Fruit fly (Drosophila melanogaster): ENCODE data around the gene nudE.
A peak's percentile ranks its signal among the peaks of the same experiment; 100 is the strongest.

Gene nudE

DNA sequence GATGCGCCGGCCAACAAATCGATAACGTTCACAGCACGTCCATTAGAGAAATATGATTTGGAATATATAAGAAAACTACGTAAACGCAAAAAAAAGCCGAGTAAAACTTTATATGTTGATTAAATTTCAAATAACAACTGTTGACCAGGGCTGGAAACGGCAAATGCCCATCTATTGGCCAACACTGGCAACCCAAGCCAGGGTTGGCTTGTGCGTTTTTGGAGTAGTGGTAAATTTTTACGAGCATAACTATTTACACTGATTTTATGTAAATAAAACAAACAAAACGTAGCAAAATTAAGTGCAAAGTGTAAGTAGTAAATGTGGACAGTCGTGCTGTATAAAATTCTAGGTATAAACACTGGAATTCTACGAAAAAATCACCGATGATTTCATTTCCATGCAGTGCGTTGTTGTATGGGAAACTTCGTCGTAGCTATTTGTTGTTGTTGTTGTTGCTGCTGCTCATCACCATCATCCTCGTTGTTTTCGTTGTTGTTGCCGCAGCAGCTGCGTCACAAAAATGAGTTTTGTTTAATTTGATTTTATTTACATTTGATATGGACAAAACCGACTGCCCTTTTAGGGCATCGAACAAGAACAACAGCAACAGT is at the start of gene nudE:
Gene nudE, plus strand, starts transcription at position 196 of the 614 bp plus-strand sequence.
- TF ChIP-seq Mnt (GFP tag; optimal IDR thresholded peaks at IDR 0.05), result peak; percentile 0
- peak; percentile 65 for TF ChIP-seq CG1620 (GFP tag; optimal IDR thresholded peaks at IDR 0.05)
- peak; percentile 64 for TF ChIP-seq toe (GFP tag; optimal IDR thresholded peaks at IDR 0.05)
- peak; percentile 29 for TF ChIP-seq CG12768 (GFP tag; optimal IDR thresholded peaks at IDR 0.05)
- peak; percentile 43 for TF ChIP-seq pad (GFP tag; optimal IDR thresholded peaks at IDR 0.05)
- peak; percentile 32 for TF ChIP-seq cic (GFP tag; optimal IDR thresholded peaks at IDR 0.05)
- TF ChIP-seq CG7101 (tag; optimal IDR thresholded peaks at IDR 0.05), result peak; percentile 53
- no peak for TF ChIP-seq cnc (optimal IDR thresholded peaks at IDR 0.05)
- peak; percentile 10 for TF ChIP-seq Clk (GFP tag; optimal IDR thresholded peaks at IDR 0.05)
- TF ChIP-seq kay (GFP tag; ENCODE audit: borderline replicate concordance), result no peak
- peak; percentile 3 for TF ChIP-seq ovo (GFP tag; optimal IDR thresholded peaks at IDR 0.05)
- TF ChIP-seq bab1 (GFP tag; optimal IDR thresholded peaks at IDR 0.05), result no peak
- no peak for TF ChIP-seq CG7045 (GFP tag; optimal IDR thresholded peaks at IDR 0.05)
- no peak for TF ChIP-seq tj (GFP tag; optimal IDR thresholded peaks at IDR 0.05)
- no peak for TF ChIP-seq CG11617 (GFP tag; optimal IDR thresholded peaks at IDR 0.05)
- peak; percentile 50 for TF ChIP-seq Crg-1 (GFP tag; optimal IDR thresholded peaks at IDR 0.05)
- TF ChIP-seq CG14711 (tag; optimal IDR thresholded peaks at IDR 0.05), result peak; percentile 32
- TF ChIP-seq CG5204 (GFP tag; optimal IDR thresholded peaks at IDR 0.05), result peak; percentile 60
- TF ChIP-seq Hr96 (GFP tag; optimal IDR thresholded peaks at IDR 0.05), result peak; percentile 67
- TF ChIP-seq CG33017 (tag; optimal IDR thresholded peaks at IDR 0.05), result peak; percentile 61

dm6 chr3L:9850114-9850513 is 48.9 kb upstream of the nudE start:
- no peak for TF ChIP-seq Crg-1 (GFP tag; optimal IDR thresholded peaks at IDR 0.05)

- TF ChIP-seq toe (GFP tag; optimal IDR thresholded peaks at IDR 0.05) (no peak), CG7101 (tag; optimal IDR thresholded peaks at IDR 0.05) (no peak), Crg-1 (GFP tag; optimal IDR thresholded peaks at IDR 0.05) (no peak), pad (GFP tag; optimal IDR thresholded peaks at IDR 0.05) (no peak), Clk (GFP tag; optimal IDR thresholded peaks at IDR 0.05) (no peak), Mnt (GFP tag; optimal IDR thresholded peaks at IDR 0.05) (no peak), CG11617 (GFP tag; optimal IDR thresholded peaks at IDR 0.05) (no peak), kay (GFP tag; ENCODE audit: borderline replicate concordance) (no peak), bab1 (GFP tag; optimal IDR thresholded peaks at IDR 0.05) (no peak), tj (GFP tag; optimal IDR thresholded peaks at IDR 0.05) (no peak), cnc (optimal IDR thresholded peaks at IDR 0.05) (no peak), Hr96 (GFP tag; optimal IDR thresholded peaks at IDR 0.05) (no peak), CG33017 (tag; optimal IDR thresholded peaks at IDR 0.05) (no peak), cic (GFP tag; optimal IDR thresholded peaks at IDR 0.05) (no peak), ovo (GFP tag; optimal IDR thresholded peaks at IDR 0.05) (no peak)
These were observed 47.9 kb upstream of the nudE start for dm6 chr3L:9851000-9851671.

DNA sequence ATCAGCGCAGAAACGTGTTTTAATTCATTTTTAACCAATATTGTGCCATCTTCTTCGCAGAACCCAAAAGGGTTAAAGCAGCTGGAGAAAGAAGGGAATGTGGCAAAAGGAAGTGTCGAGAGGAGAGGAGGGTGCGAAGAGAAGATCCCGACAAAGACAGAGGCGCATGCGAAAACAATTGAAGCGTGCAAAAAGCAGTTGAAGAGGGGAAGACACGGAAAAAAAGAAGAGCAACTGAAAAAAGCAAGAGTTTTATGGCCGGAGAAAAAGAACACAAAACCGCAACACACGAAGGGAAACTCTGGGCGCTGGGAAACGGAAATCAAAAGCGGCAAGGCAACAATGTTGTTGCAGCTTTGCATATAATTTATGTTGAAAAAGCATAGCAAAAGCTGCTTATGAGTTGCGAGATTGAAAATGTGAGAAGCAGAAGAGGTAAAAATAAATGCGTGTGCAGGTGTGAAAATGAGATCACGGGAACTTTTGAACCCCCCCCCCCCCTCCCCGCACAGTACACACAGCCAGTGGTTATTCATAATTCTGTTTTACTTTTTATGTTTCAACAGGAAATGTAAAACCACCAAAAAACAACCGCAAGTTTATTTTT is 45.8 kb upstream of the nudE start:
- no peak for TF ChIP-seq Mnt (GFP tag; optimal IDR thresholded peaks at IDR 0.05)
- TF ChIP-seq CG14711 (tag; optimal IDR thresholded peaks at IDR 0.05), result peak; percentile 40

DNA sequence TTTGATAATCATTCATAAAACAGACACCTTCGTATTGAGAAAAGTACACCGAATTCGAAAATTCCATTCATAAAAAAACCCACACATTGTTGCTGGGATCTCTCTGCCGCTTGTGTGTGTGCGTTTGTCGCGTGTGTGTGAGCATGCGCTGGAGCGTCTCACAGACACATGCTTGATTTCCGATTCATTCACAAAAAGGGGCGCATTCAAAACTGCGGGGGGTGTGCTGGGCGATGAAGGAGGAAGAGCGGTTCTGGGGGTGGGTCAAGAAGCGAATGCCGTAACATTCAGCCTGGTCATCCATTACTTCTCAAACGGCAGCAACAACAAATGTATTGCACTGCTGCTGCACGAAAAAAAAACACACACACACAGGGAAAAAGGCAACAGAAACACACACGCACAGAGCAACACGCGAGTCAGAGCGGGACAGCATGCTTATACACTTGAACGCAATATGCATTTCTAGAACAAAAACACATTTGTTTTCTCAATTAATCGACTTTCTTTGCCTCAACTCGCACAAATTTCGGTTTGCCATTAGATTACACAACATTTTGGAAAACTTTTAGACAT is 45.1 kb upstream of the nudE start:
- TF ChIP-seq tj (GFP tag; optimal IDR thresholded peaks at IDR 0.05) (peak; percentile 12), Mnt (GFP tag; optimal IDR thresholded peaks at IDR 0.05) (peak; percentile 72), cic (GFP tag; optimal IDR thresholded peaks at IDR 0.05) (peak; percentile 99), CG1620 (GFP tag; optimal IDR thresholded peaks at IDR 0.05) (no peak), pad (GFP tag; optimal IDR thresholded peaks at IDR 0.05) (peak; percentile 36), Crg-1 (GFP tag; optimal IDR thresholded peaks at IDR 0.05) (no peak), cnc (optimal IDR thresholded peaks at IDR 0.05) (no peak), kay (GFP tag; ENCODE audit: borderline replicate concordance) (no peak), CG5204 (GFP tag; optimal IDR thresholded peaks at IDR 0.05) (no peak)

DNA sequence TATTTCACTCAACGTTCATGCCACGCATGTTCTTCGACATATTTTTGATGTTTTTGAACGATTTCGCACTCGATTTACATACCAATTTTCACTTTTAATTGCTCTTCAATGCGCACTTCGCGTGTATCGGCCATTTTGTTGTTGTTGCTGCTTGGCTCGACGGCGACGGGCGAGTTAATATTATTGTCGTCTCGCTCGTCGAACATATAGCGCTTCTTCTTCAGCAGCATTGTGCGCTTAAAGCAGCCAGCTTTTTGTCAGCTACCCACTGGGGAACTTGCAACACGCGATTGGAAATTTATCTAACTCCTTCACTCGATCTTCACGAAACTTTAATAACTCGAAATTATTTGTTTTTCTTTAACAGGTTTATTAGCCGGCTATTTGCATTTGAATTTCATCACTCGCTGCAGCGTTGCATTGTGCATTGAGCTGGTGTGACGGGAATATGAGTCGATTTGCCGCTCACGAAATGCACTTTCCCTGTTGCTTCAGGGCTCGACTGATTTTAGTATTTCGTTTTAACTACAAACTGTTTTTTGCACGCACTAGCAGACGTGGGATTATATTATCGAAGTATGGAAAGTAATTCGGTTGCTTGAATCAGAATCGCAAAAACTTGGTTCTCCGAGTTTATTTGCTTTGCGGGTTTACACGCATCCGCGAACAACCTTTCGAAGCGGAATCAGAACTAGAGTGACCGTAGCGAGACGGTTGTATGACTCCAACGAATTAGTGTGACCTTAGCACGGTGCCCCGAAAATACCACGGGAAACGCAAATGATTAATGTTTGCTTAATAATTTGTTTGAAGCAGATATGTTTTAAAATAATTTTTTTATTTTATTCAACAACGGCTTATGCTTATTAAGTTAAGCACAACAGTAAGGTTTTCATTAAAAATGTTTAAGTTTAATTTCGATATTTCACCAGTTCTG is 44.2 kb upstream of the nudE start, which contains the start of gene RasGAP1:
Gene RasGAP1, minus strand, starts transcription at position 703 of the 937 bp plus-strand sequence.
- TF ChIP-seq CG7045 (GFP tag; optimal IDR thresholded peaks at IDR 0.05), result no peak
- TF ChIP-seq Hr96 (GFP tag; optimal IDR thresholded peaks at IDR 0.05), result no peak
- peak; percentile 27 for TF ChIP-seq CG33017 (tag; optimal IDR thresholded peaks at IDR 0.05)
- no peak for TF ChIP-seq cnc (optimal IDR thresholded peaks at IDR 0.05)
- no peak for TF ChIP-seq toe (GFP tag; optimal IDR thresholded peaks at IDR 0.05)
- peak; percentile 39 for TF ChIP-seq pad (GFP tag; optimal IDR thresholded peaks at IDR 0.05)
- peak; percentile 3 for TF ChIP-seq Crg-1 (GFP tag; optimal IDR thresholded peaks at IDR 0.05)
- peak; percentile 5 for TF ChIP-seq tj (GFP tag; optimal IDR thresholded peaks at IDR 0.05)
- TF ChIP-seq cic (GFP tag; optimal IDR thresholded peaks at IDR 0.05), result peak; percentile 46
- peak; percentile 80 for TF ChIP-seq kay (GFP tag; ENCODE audit: borderline replicate concordance)
- TF ChIP-seq bab1 (GFP tag; optimal IDR thresholded peaks at IDR 0.05), result peak; percentile 43
- TF ChIP-seq CG11617 (GFP tag; optimal IDR thresholded peaks at IDR 0.05), result peak; percentile 19
- peak; percentile 36 for TF ChIP-seq Mnt (GFP tag; optimal IDR thresholded peaks at IDR 0.05)

All from whole organism, adult.